Worm (Caenorhabditis elegans) whole organism, young adult: Measurements from ENCODE around the gene ZK185.4.

Experiments used
- F33H1.4 ChIP-seq: fragments of 200-800 bp; sonication (Bioruptor generic); IDR thresholded peaks from 2 replicates; pipeline ENCODE4 v1.3.6; 2022; ENCODE audit warnings: missing genetic modification reagents, missing genetic modification characterization, missing compliant biosample characterization
- F55B11.4 ChIP-seq: sonication (generic microtip); optimal IDR thresholded peaks from 2 replicates; lab custom pipeline; 2016; ENCODE audit warnings: missing compliant biosample characterization, missing genetic modification characterization, borderline replicate concordance; ENCODE audit not compliant: insufficient read depth
- chd-7 ChIP-seq: sonication (generic microtip); optimal IDR thresholded peaks from 2 replicates; lab custom pipeline; 2016; ENCODE audit warnings: mild to moderate bottlenecking, missing genetic modification characterization, moderate library complexity, missing compliant biosample characterization
- dpl-1 ChIP-seq: fragments of 150-350 bp; optimal IDR thresholded peaks from 2 replicates; lab custom pipeline; 2014; ENCODE audit warnings: missing biosample characterization, missing genetic modification reagents, missing genetic modification characterization
- let-526 ChIP-seq: fragments of 200-800 bp; sonication (Bioruptor generic); IDR thresholded peaks from 2 replicates; pipeline ENCODE4 v1.3.6; 2022; ENCODE audit warnings: missing genetic modification reagents, missing genetic modification characterization, missing compliant biosample characterization
- snpc-1.3 ChIP-seq: sonication (generic microtip); optimal IDR thresholded peaks from 2 replicates; lab custom pipeline; 2017; ENCODE audit warnings: missing genetic modification characterization, mild to moderate bottlenecking, missing compliant biosample characterization, antibody characterized with exemption, moderate library complexity, missing genotype, missing genetic modification reagents; ENCODE audit not compliant: insufficient read depth
- snpc-4 ChIP-seq, 5 experiments: fragments of 150-350 bp in 1 of 5; sonication (generic microtip) in 4 of 5; optimal IDR thresholded peaks; 2 replicates each; lab custom pipeline; 2014 to 2018; ENCODE audit warnings: missing genetic modification characterization in 5 of 5, missing biosample characterization in 3 of 5, antibody characterized with exemption in 2 of 5, mild to moderate bottlenecking in 2 of 5, missing compliant biosample characterization in 2 of 5, missing genotype in 2 of 5, moderate library complexity in 2 of 5, missing genetic modification reagents in 1 of 5
- unc-62 ChIP-seq: fragments of 150-350 bp; optimal IDR thresholded peaks from 2 replicates; lab custom pipeline; 2014; ENCODE audit warnings: missing biosample characterization, missing genetic modification reagents, missing genetic modification characterization
- ztf-6 ChIP-seq: fragments of 200-800 bp; sonication (Bioruptor generic); IDR thresholded peaks from 2 replicates; pipeline ENCODE4 v1.3.6; 2022; ENCODE audit warnings: missing genetic modification reagents, missing genetic modification characterization, missing compliant biosample characterization

ce11 chrIV:4567343-4567742, 34.4 kb upstream of the ZK185.4 start, which contains the start of gene F28E10.4:
- TF ChIP-seq chd-7 (tag; lab: Kevin White, UChicago) (no peak), snpc-4 (GFP tag; optimal IDR thresholded peaks at IDR 0.05; lab: Kevin White, UChicago) (no peak), snpc-4 (tag; optimal IDR thresholded peaks at IDR 0.05; lab: Kevin White, UChicago) (no peak), F33H1.4 (GFP tag; lab: Robert Waterston, UW) (no peak), let-526 (GFP tag; lab: Robert Waterston, UW) (no peak), snpc-1.3 (tag; lab: Kevin White, UChicago) (no peak), dpl-1 (GFP tag; lab: Kevin White, UChicago) (no peak), ztf-6 (GFP tag; lab: Robert Waterston, UW) (no peak), unc-62 (GFP tag; lab: Kevin White, UChicago) (no peak), F55B11.4 (tag; lab: Kevin White, UChicago) (no peak)
